Fruit fly (Drosophila melanogaster) whole organism, embryonic: Measurements from ENCODE around the gene CG42592.

Experiments used
- Atf-2 ChIP-seq: fragments of 200-800 bp; sonication (Bioruptor generic); optimal IDR thresholded peaks from 2 replicates; lab custom pipeline; 2016; ENCODE audit warnings: missing biosample characterization, missing genetic modification characterization
- CG10267 ChIP-seq: fragments of 200-800 bp; sonication (Bioruptor generic); optimal IDR thresholded peaks from 2 replicates; lab custom pipeline; 2018; ENCODE audit warnings: missing biosample characterization, mild to moderate bottlenecking, missing genetic modification characterization, moderate library complexity
- CG11723 ChIP-seq: fragments of 200-800 bp; sonication (Bioruptor generic); optimal IDR thresholded peaks from 2 replicates; lab custom pipeline; 2017; ENCODE audit warnings: missing biosample characterization, mild to moderate bottlenecking, missing genetic modification characterization
- CG12219 ChIP-seq: fragments of 200-800 bp; sonication (Bioruptor generic); optimal IDR thresholded peaks from 3 replicates; lab custom pipeline; 2018; ENCODE audit warnings: missing biosample characterization, mild to moderate bottlenecking, missing genetic modification characterization
- CG12942 ChIP-seq: fragments of 200-800 bp; sonication (Bioruptor generic); optimal IDR thresholded peaks from 3 replicates; lab custom pipeline; 2016; ENCODE audit warnings: missing biosample characterization, missing genetic modification characterization
- CG14667 ChIP-seq: fragments of 200-800 bp; sonication (Bioruptor generic); IDR thresholded peaks from 2 replicates; pipeline ENCODE4 v1.3.6; 2022; ENCODE audit warnings: missing biosample characterization, missing genetic modification characterization
- CG14965 ChIP-seq: fragments of 200-800 bp; sonication (Bioruptor generic); optimal IDR thresholded peaks from 2 replicates; lab custom pipeline; 2016; ENCODE audit warnings: missing biosample characterization, missing genetic modification characterization, borderline replicate concordance
- CG17359 ChIP-seq: fragments of 200-800 bp; sonication (Bioruptor generic); optimal IDR thresholded peaks from 3 replicates; lab custom pipeline; 2018; ENCODE audit warnings: missing biosample characterization, mild to moderate bottlenecking, missing genetic modification characterization, moderate library complexity
- CG17802 ChIP-seq: fragments of 200-800 bp; sonication (Bioruptor generic); optimal IDR thresholded peaks from 2 replicates; lab custom pipeline; 2018; ENCODE audit warnings: missing biosample characterization, mild to moderate bottlenecking, missing genetic modification characterization, moderate library complexity
- CG2120 ChIP-seq: fragments of 200-800 bp; sonication (Bioruptor generic); optimal IDR thresholded peaks from 3 replicates; lab custom pipeline; 2016; ENCODE audit warnings: missing biosample characterization, missing genetic modification characterization
- CG33557 ChIP-seq: fragments of 200-800 bp; sonication (Bioruptor generic); optimal IDR thresholded peaks from 2 replicates; lab custom pipeline; 2019; ENCODE audit warnings: missing biosample characterization, mild to moderate bottlenecking, missing genetic modification characterization, moderate library complexity
- CG3847 ChIP-seq: fragments of 200-800 bp; sonication (Bioruptor generic); IDR thresholded peaks from 2 replicates; pipeline ENCODE4 v1.3.6; 2022; ENCODE audit warnings: missing biosample characterization, missing genetic modification characterization
- CG7271 ChIP-seq: fragments of 200-800 bp; sonication (Bioruptor generic); optimal IDR thresholded peaks from 2 replicates; lab custom pipeline; 2018; ENCODE audit warnings: missing biosample characterization, mild to moderate bottlenecking, missing genetic modification characterization, moderate library complexity
- CG7987 ChIP-seq: fragments of 200-800 bp; sonication (Bioruptor generic); optimal IDR thresholded peaks from 2 replicates; lab custom pipeline; 2018; ENCODE audit warnings: missing biosample characterization, mild to moderate bottlenecking, missing genetic modification characterization, moderate library complexity
- CG8388 ChIP-seq: fragments of 200-800 bp; sonication (Bioruptor generic); optimal IDR thresholded peaks from 2 replicates; lab custom pipeline; 2019; ENCODE audit warnings: missing biosample characterization, mild to moderate bottlenecking, missing genetic modification characterization, moderate library complexity
- CG8765 ChIP-seq: fragments of 200-800 bp; sonication (Bioruptor generic); IDR thresholded peaks from 2 replicates; pipeline ENCODE4 v1.3.6; 2022; ENCODE audit warnings: missing biosample characterization, missing genetic modification characterization
- CG9932 ChIP-seq: fragments of 200-800 bp; sonication (Bioruptor generic); IDR thresholded peaks from 2 replicates; pipeline ENCODE4 v1.3.6; 2022; ENCODE audit warnings: missing biosample characterization, missing genetic modification characterization
- Camta ChIP-seq: fragments of 200-800 bp; sonication (Bioruptor generic); optimal IDR thresholded peaks from 2 replicates; lab custom pipeline; 2016; ENCODE audit warnings: missing biosample characterization, missing genetic modification characterization
- CoRest ChIP-seq: fragments of 200-800 bp; sonication (Bioruptor generic); optimal IDR thresholded peaks from 3 replicates; lab custom pipeline; 2018; ENCODE audit warnings: missing biosample characterization, mild to moderate bottlenecking, missing genetic modification characterization, moderate library complexity
- Dad ChIP-seq: fragments of 200-800 bp; sonication (Bioruptor generic); optimal IDR thresholded peaks from 3 replicates; lab custom pipeline; 2016; ENCODE audit warnings: missing biosample characterization, missing genetic modification characterization
- E2f2 ChIP-seq: fragments of 200-800 bp; sonication (Bioruptor generic); IDR thresholded peaks from 2 replicates; pipeline ENCODE4 v1.3.6; 2022; ENCODE audit warnings: missing biosample characterization, missing genetic modification characterization
- H15 ChIP-seq: fragments of 200-800 bp; sonication (Bioruptor generic); IDR thresholded peaks from 3 replicates; pipeline ENCODE4 v1.3.6; 2022; ENCODE audit warnings: missing biosample characterization, missing genetic modification characterization
- Hand ChIP-seq: fragments of 200-800 bp; sonication (Bioruptor generic); optimal IDR thresholded peaks from 2 replicates; lab custom pipeline; 2017; ENCODE audit warnings: mild to moderate bottlenecking, missing biosample characterization, missing genetic modification reagents, missing genetic modification characterization
- Kr ChIP-seq: fragments of 200-800 bp; sonication (Bioruptor generic); optimal IDR thresholded peaks from 2 replicates; lab custom pipeline; 2017; ENCODE audit warnings: missing biosample characterization, mild to moderate bottlenecking, missing genetic modification characterization
- Max ChIP-seq: fragments of 200-800 bp; sonication (Bioruptor generic); optimal IDR thresholded peaks from 2 replicates; lab custom pipeline; 2016; ENCODE audit warnings: missing biosample characterization, mild to moderate bottlenecking, missing genetic modification characterization
- Meics ChIP-seq: fragments of 200-800 bp; sonication (Bioruptor generic); optimal IDR thresholded peaks from 2 replicates; lab custom pipeline; 2017; ENCODE audit warnings: missing biosample characterization, mild to moderate bottlenecking, missing genetic modification characterization
- Mrtf ChIP-seq: fragments of 200-800 bp; sonication (Bioruptor generic); IDR thresholded peaks from 3 replicates; pipeline ENCODE4 v1.3.6; 2022; ENCODE audit warnings: missing biosample characterization, missing genetic modification characterization
- Poxn ChIP-seq: fragments of 200-800 bp; sonication (Bioruptor generic); IDR thresholded peaks from 2 replicates; pipeline ENCODE4 v1.3.6; 2022; ENCODE audit warnings: missing biosample characterization, missing genetic modification characterization
- Rx ChIP-seq: fragments of 200-800 bp; sonication (Bioruptor generic); IDR thresholded peaks from 2 replicates; pipeline ENCODE4 v1.3.6; 2022; ENCODE audit warnings: missing biosample characterization, missing genetic modification characterization
- TFAM ChIP-seq: fragments of 200-800 bp; sonication (Bioruptor generic); optimal IDR thresholded peaks from 2 replicates; lab custom pipeline; 2017; ENCODE audit warnings: missing biosample characterization, missing genetic modification characterization, inconsistent platforms
- Xrp1 ChIP-seq: fragments of 200-800 bp; sonication (Bioruptor generic); IDR thresholded peaks from 2 replicates; pipeline ENCODE4 v1.3.6; 2022; ENCODE audit warnings: missing biosample characterization, missing genetic modification characterization
- amos ChIP-seq: fragments of 200-800 bp; sonication (Bioruptor generic); IDR thresholded peaks from 2 replicates; pipeline ENCODE4 v1.3.6; 2022; ENCODE audit warnings: missing biosample characterization, missing genetic modification characterization; ENCODE audit not compliant: partially characterized antibody
- bsh ChIP-seq, 2 experiments: fragments of 200-800 bp; sonication (Bioruptor generic); optimal IDR thresholded peaks; 2 replicates each; lab custom pipeline; 2017 to 2018; ENCODE audit warnings: mild to moderate bottlenecking in 2 of 2, missing biosample characterization in 2 of 2, missing genetic modification characterization in 2 of 2, moderate library complexity in 1 of 2
- cg ChIP-seq: fragments of 200-800 bp; sonication (Bioruptor generic); optimal IDR thresholded peaks from 3 replicates; lab custom pipeline; 2019; ENCODE audit warnings: missing biosample characterization, mild to moderate bottlenecking, missing genetic modification characterization, moderate library complexity
- da ChIP-seq: fragments of 200-800 bp; sonication (Bioruptor generic); optimal IDR thresholded peaks from 2 replicates; lab custom pipeline; 2016; ENCODE audit warnings: missing biosample characterization, missing genetic modification characterization
- dati ChIP-seq: fragments of 200-800 bp; sonication (Bioruptor generic); IDR thresholded peaks from 2 replicates; pipeline ENCODE4 v1.3.6; 2022; ENCODE audit warnings: missing biosample characterization, missing genetic modification characterization
- gce ChIP-seq: fragments of 200-800 bp; sonication (Bioruptor generic); IDR thresholded peaks from 3 replicates; pipeline ENCODE4 v1.3.6; 2022; ENCODE audit warnings: missing biosample characterization, missing genetic modification characterization
- her ChIP-seq: fragments of 200-800 bp; sonication (Bioruptor generic); optimal IDR thresholded peaks from 2 replicates; lab custom pipeline; 2016; ENCODE audit warnings: missing biosample characterization, missing genetic modification characterization
- luna ChIP-seq: fragments of 200-800 bp; sonication (Bioruptor generic); optimal IDR thresholded peaks from 2 replicates; lab custom pipeline; 2016; ENCODE audit warnings: missing biosample characterization, missing genetic modification characterization
- pita ChIP-seq: fragments of 200-800 bp; sonication (Bioruptor generic); optimal IDR thresholded peaks from 2 replicates; lab custom pipeline; 2017; ENCODE audit warnings: missing biosample characterization, mild to moderate bottlenecking, missing genetic modification characterization
- pros ChIP-seq: fragments of 200-800 bp; sonication (Bioruptor generic); optimal IDR thresholded peaks from 3 replicates; lab custom pipeline; 2019; ENCODE audit warnings: missing biosample characterization, mild to moderate bottlenecking, missing genetic modification characterization, moderate library complexity
- sd ChIP-seq: fragments of 200-800 bp; sonication (Bioruptor generic); optimal IDR thresholded peaks from 3 replicates; lab custom pipeline; 2018; ENCODE audit warnings: missing biosample characterization, mild to moderate bottlenecking, missing genetic modification characterization, moderate library complexity
- slou ChIP-seq: fragments of 200-800 bp; sonication (Bioruptor generic); optimal IDR thresholded peaks from 3 replicates; lab custom pipeline; 2016; ENCODE audit warnings: missing biosample characterization, missing genetic modification characterization
- stwl ChIP-seq: fragments of 200-800 bp; sonication (Bioruptor generic); optimal IDR thresholded peaks from 3 replicates; lab custom pipeline; 2018; ENCODE audit warnings: missing biosample characterization, mild to moderate bottlenecking, missing genetic modification characterization, moderate library complexity
- trem ChIP-seq: fragments of 200-800 bp; optimal IDR thresholded peaks from 3 replicates; lab custom pipeline; 2019; ENCODE audit warnings: missing biosample characterization, mild to moderate bottlenecking, missing genetic modification characterization, moderate library complexity
- twi ChIP-seq: fragments of 200-800 bp; optimal IDR thresholded peaks from 2 replicates; lab custom pipeline; 2019; ENCODE audit warnings: missing biosample characterization, mild to moderate bottlenecking, missing genetic modification characterization, moderate library complexity
- unc-4 ChIP-seq: fragments of 200-800 bp; sonication (Bioruptor generic); IDR thresholded peaks from 2 replicates; pipeline ENCODE4 v1.3.6; 2022; ENCODE audit warnings: missing biosample characterization, missing genetic modification characterization; ENCODE audit not compliant: partially characterized antibody
- vvl ChIP-seq: fragments of 200-800 bp; sonication (Bioruptor generic); IDR thresholded peaks from 2 replicates; pipeline ENCODE4 v1.3.6; 2022; ENCODE audit warnings: missing biosample characterization, missing genetic modification characterization
- yki ChIP-seq: fragments of >200 bp; optimal IDR thresholded peaks from 3 replicates; lab custom pipeline; 2018
- zen2 ChIP-seq: fragments of 200-800 bp; sonication (Bioruptor generic); IDR thresholded peaks from 3 replicates; pipeline ENCODE4 v1.3.6; 2022; ENCODE audit warnings: missing biosample characterization, missing genetic modification characterization; ENCODE audit not compliant: partially characterized antibody

CG42592 gene

DNA sequence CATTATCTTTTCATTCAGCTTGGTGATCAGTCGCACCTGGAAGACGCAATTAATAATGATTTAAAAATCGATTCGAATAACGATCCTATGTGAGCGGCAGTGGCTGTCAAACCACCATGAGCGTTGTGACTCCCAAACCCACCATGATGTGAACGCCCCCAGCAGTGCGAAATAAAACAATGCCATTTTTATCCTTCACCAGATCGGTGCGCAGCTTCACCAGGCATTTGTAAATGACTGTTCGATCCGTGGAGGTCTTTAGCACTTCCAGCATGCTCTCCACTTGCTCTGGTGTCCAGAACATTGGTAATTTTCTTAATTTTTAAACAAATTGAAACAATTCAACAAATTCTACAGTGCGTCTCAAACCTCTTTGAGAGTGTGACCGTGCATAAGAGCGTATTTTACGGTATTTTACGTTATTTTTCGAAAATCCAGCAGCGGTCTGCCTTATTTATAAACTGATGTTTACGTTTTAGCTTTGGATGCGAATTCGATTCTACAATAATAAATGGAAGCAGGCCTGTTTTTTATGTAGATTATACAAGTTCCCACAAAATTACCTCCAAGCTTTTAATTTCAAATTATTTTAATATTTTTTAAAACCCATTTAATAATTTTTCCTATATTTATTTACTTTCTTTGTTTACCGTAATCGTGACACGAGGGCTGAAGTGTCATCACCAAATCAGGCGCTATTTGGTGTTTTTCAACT, 37.0 kb downstream of the CG42592 start, which contains the start of the genes Rnb and Drice (continued):
- TF ChIP-seq unc-4 (GFP tag; lab: Robert Waterston, UW), result peak; percentile 75
- TF ChIP-seq her, result no peak
- no peak for TF ChIP-seq Mrtf (GFP tag; lab: Robert Waterston, UW)
- no peak for TF ChIP-seq pros (GFP tag; lab: Kevin White, UChicago)
- TF ChIP-seq CG12219, result no peak
- TF ChIP-seq Hand (GFP tag; lab: Kevin White, UChicago), result no peak
- TF ChIP-seq Xrp1 (GFP tag; lab: Robert Waterston, UW), result 0 out of 2 replicates have a peak, but pooled peaks have one; percentile 50
- no peak for TF ChIP-seq zen2 (GFP tag; lab: Robert Waterston, UW)
- TF ChIP-seq CG7271 (tag; lab: Kevin White, UChicago), result no peak
- no peak for TF ChIP-seq twi (tag; lab: Kevin White, UChicago)
- TF ChIP-seq CG8765 (GFP tag; lab: Robert Waterston, UW), result no peak
- no peak for TF ChIP-seq CG12942 (GFP tag; lab: Kevin White, UChicago)
- peak; percentile 58 for TF ChIP-seq Max (GFP tag; lab: Kevin White, UChicago)
- TF ChIP-seq CG10267 (tag; lab: Kevin White, UChicago), result peak; percentile 57
- TF ChIP-seq CG14965, result no peak
- no peak for TF ChIP-seq Poxn (GFP tag; lab: Robert Waterston, UW)
- no peak for TF ChIP-seq Kr (GFP tag; lab: Kevin White, UChicago)
- no peak for TF ChIP-seq CG8388 (GFP tag; lab: Kevin White, UChicago)
- TF ChIP-seq E2f2, result peak; percentile 63
- TF ChIP-seq sd (tag; lab: Kevin White, UChicago), result no peak
- TF ChIP-seq Meics (GFP tag; lab: Kevin White, UChicago), result no peak
- no peak for TF ChIP-seq yki
- TF ChIP-seq bsh (GFP tag; optimal IDR thresholded peaks at IDR 0.05; lab: Kevin White, UChicago), result peak in 1 of 2 experiments; percentile 35
- no peak for TF ChIP-seq cg (GFP tag; lab: Kevin White, UChicago)
- peak; percentile 95 for TF ChIP-seq CG17802 (tag; lab: Kevin White, UChicago)
- no peak for TF ChIP-seq CG11723 (GFP tag; lab: Kevin White, UChicago)
- no peak for TF ChIP-seq pita
- TF ChIP-seq TFAM (GFP tag; lab: Kevin White, UChicago), result no peak
- TF ChIP-seq Dad (GFP tag; lab: Kevin White, UChicago), result no peak
- TF ChIP-seq luna, result no peak
- TF ChIP-seq slou (GFP tag; lab: Kevin White, UChicago), result peak; percentile 11
- TF ChIP-seq da (GFP tag; lab: Kevin White, UChicago), result no peak
- TF ChIP-seq CG3847 (GFP tag; lab: Robert Waterston, UW), result peak; percentile 51
- peak; percentile 72 for TF ChIP-seq CG9932 (GFP tag; lab: Robert Waterston, UW)
- TF ChIP-seq dati (GFP tag; lab: Robert Waterston, UW), result no peak
- peak; percentile 50 for TF ChIP-seq vvl (GFP tag; lab: Robert Waterston, UW)
- peak; percentile 58 for TF ChIP-seq CG33557 (GFP tag; lab: Kevin White, UChicago)
- peak; percentile 75 for TF ChIP-seq CoRest (tag; lab: Kevin White, UChicago)
- TF ChIP-seq Atf-2 (GFP tag; lab: Kevin White, UChicago), result no peak
- peak; percentile 51 for TF ChIP-seq CG17359
- no peak for TF ChIP-seq H15 (GFP tag; lab: Robert Waterston, UW)
- TF ChIP-seq CG14667 (GFP tag; lab: Robert Waterston, UW), result peak; percentile 32; the same call in 1 of the 2 replicates
- peak; percentile 73 for TF ChIP-seq CG7987 (GFP tag; lab: Kevin White, UChicago)
- peak; percentile 41 for TF ChIP-seq Rx (GFP tag; lab: Robert Waterston, UW)
- TF ChIP-seq CG2120 (GFP tag; lab: Kevin White, UChicago), result peak; percentile 55
- peak; percentile 68 for TF ChIP-seq amos (GFP tag; lab: Robert Waterston, UW)
- no peak for TF ChIP-seq Camta
- peak; percentile 6 for TF ChIP-seq stwl (tag; lab: Kevin White, UChicago)
- TF ChIP-seq gce (GFP tag; lab: Robert Waterston, UW), result 0 out of 3 replicates have a peak, but pooled peaks have one; percentile 51
- peak; percentile 45 for TF ChIP-seq trem
